Fruit fly (Drosophila melanogaster) whole organism, embryonic: ENCODE results near the gene pbl.

Experiments used
- Aef1 ChIP-seq: fragments of 200-800 bp; sonication (Bioruptor generic); IDR thresholded peaks from 3 replicates; pipeline ENCODE4 v1.3.6; 2022; ENCODE audit warnings: missing biosample characterization, missing genetic modification characterization
- Bdp1 ChIP-seq: fragments of 200-800 bp; sonication (Bioruptor generic); optimal IDR thresholded peaks from 3 replicates; lab custom pipeline; 2016; ENCODE audit warnings: missing biosample characterization, missing genetic modification characterization
- BtbVII ChIP-seq: fragments of 200-800 bp; sonication (Bioruptor generic); optimal IDR thresholded peaks from 3 replicates; lab custom pipeline; 2017; ENCODE audit warnings: missing biosample characterization, mild to moderate bottlenecking, missing genetic modification characterization
- CG10543 ChIP-seq: fragments of 200-800 bp; sonication (Bioruptor generic); optimal IDR thresholded peaks from 3 replicates; lab custom pipeline; 2017; ENCODE audit warnings: missing biosample characterization, mild to moderate bottlenecking, missing genetic modification characterization, moderate library complexity
- CG10654 ChIP-seq: fragments of 200-800 bp; sonication (Bioruptor generic); optimal IDR thresholded peaks from 2 replicates; lab custom pipeline; 2016; ENCODE audit warnings: missing biosample characterization, missing genetic modification characterization
- CG11085 ChIP-seq: fragments of 200-800 bp; sonication (Bioruptor generic); IDR thresholded peaks from 2 replicates; pipeline ENCODE4 v1.3.6; 2022; ENCODE audit warnings: missing biosample characterization, missing genetic modification characterization
- CG13624 ChIP-seq: fragments of 200-800 bp; sonication (Bioruptor generic); optimal IDR thresholded peaks from 2 replicates; lab custom pipeline; 2016; ENCODE audit warnings: missing biosample characterization, missing genetic modification characterization
- CG15073 ChIP-seq: fragments of 200-800 bp; sonication (Bioruptor generic); optimal IDR thresholded peaks from 2 replicates; lab custom pipeline; 2016; ENCODE audit warnings: missing biosample characterization, missing genetic modification characterization
- CG15696 ChIP-seq: fragments of 200-800 bp; sonication (Bioruptor generic); optimal IDR thresholded peaks from 2 replicates; lab custom pipeline; 2019; ENCODE audit warnings: missing biosample characterization, mild to moderate bottlenecking, missing genetic modification characterization, moderate library complexity
- CG16815 ChIP-seq: fragments of 200-800 bp; sonication (Bioruptor generic); optimal IDR thresholded peaks from 3 replicates; lab custom pipeline; 2017; ENCODE audit warnings: missing biosample characterization, mild to moderate bottlenecking, missing genetic modification characterization
- CG2889 ChIP-seq: fragments of 200-800 bp; sonication (Bioruptor generic); IDR thresholded peaks from 3 replicates; pipeline ENCODE4 v1.3.6; 2022; ENCODE audit warnings: missing biosample characterization, missing genetic modification characterization
- CG33557 ChIP-seq: fragments of 200-800 bp; sonication (Bioruptor generic); optimal IDR thresholded peaks from 2 replicates; lab custom pipeline; 2019; ENCODE audit warnings: missing biosample characterization, mild to moderate bottlenecking, missing genetic modification characterization, moderate library complexity
- CG34376 ChIP-seq: fragments of 200-800 bp; sonication (Bioruptor generic); optimal IDR thresholded peaks from 2 replicates; lab custom pipeline; 2018; ENCODE audit warnings: missing biosample characterization, mild to moderate bottlenecking, missing genetic modification characterization
- CG34422 ChIP-seq: fragments of 200-800 bp; sonication (Bioruptor generic); IDR thresholded peaks from 3 replicates; pipeline ENCODE4 v1.3.6; 2022; ENCODE audit warnings: missing biosample characterization, missing genetic modification characterization
- CG6175 ChIP-seq: fragments of 200-800 bp; sonication (Bioruptor generic); IDR thresholded peaks from 3 replicates; pipeline ENCODE4 v1.3.6; 2022; ENCODE audit warnings: missing biosample characterization, missing genetic modification characterization
- CG7963 ChIP-seq: fragments of 200-800 bp; sonication (Bioruptor generic); IDR thresholded peaks from 3 replicates; pipeline ENCODE4 v1.3.6; 2022; ENCODE audit warnings: missing biosample characterization, missing genetic modification characterization; ENCODE audit not compliant: partially characterized antibody
- CG8388 ChIP-seq: fragments of 200-800 bp; sonication (Bioruptor generic); optimal IDR thresholded peaks from 2 replicates; lab custom pipeline; 2019; ENCODE audit warnings: missing biosample characterization, mild to moderate bottlenecking, missing genetic modification characterization, moderate library complexity
- CG9437 ChIP-seq: fragments of 200-800 bp; sonication (Bioruptor generic); optimal IDR thresholded peaks from 2 replicates; lab custom pipeline; 2018; ENCODE audit warnings: missing biosample characterization, mild to moderate bottlenecking, missing genetic modification characterization
- CG9727 ChIP-seq: fragments of 200-800 bp; sonication (Bioruptor generic); optimal IDR thresholded peaks from 3 replicates; lab custom pipeline; 2017; ENCODE audit warnings: missing biosample characterization, mild to moderate bottlenecking, missing genetic modification characterization
- CoRest ChIP-seq: fragments of 200-800 bp; sonication (Bioruptor generic); optimal IDR thresholded peaks from 3 replicates; lab custom pipeline; 2018; ENCODE audit warnings: missing biosample characterization, mild to moderate bottlenecking, missing genetic modification characterization, moderate library complexity
- Dip3 ChIP-seq: fragments of 200-800 bp; sonication (Bioruptor generic); optimal IDR thresholded peaks from 3 replicates; lab custom pipeline; 2016; ENCODE audit warnings: missing biosample characterization, missing genetic modification characterization
- Ets65A ChIP-seq: fragments of 200-800 bp; sonication (Bioruptor generic); peaks from one replicate; lab custom pipeline; 2016; ENCODE audit warnings: missing biosample characterization, missing genetic modification characterization
- Hr78 ChIP-seq, 2 experiments: fragments of 200-800 bp in 1 of 2; fragments of >200 bp in 1 of 2; sonication (Bioruptor generic) in 1 of 2; optimal IDR thresholded peaks; 2 replicates each; lab custom pipeline; 2017 to 2019; ENCODE audit warnings: missing biosample characterization in 2 of 2, missing genetic modification characterization in 2 of 2, mild to moderate bottlenecking in 1 of 2, moderate library complexity in 1 of 2
- Lhr ChIP-seq: fragments of 200-800 bp; sonication (Bioruptor generic); optimal IDR thresholded peaks from 3 replicates; lab custom pipeline; 2017; ENCODE audit warnings: mild to moderate bottlenecking, missing biosample characterization, missing genetic modification reagents, missing genetic modification characterization
- Med ChIP-seq: fragments of 200-800 bp; sonication (Bioruptor generic); peaks from one replicate; lab custom pipeline; 2016; ENCODE audit warnings: missing biosample characterization, missing genetic modification characterization, mild to moderate bottlenecking, inconsistent platforms, moderate library complexity
- Mrtf ChIP-seq: fragments of 200-800 bp; sonication (Bioruptor generic); IDR thresholded peaks from 3 replicates; pipeline ENCODE4 v1.3.6; 2022; ENCODE audit warnings: missing biosample characterization, missing genetic modification characterization
- Six4 ChIP-seq: fragments of 200-800 bp; sonication (Bioruptor generic); optimal IDR thresholded peaks from 2 replicates; lab custom pipeline; 2016; ENCODE audit warnings: missing biosample characterization, missing genetic modification characterization
- Xbp1 ChIP-seq: fragments of 200-800 bp; sonication (Bioruptor generic); optimal IDR thresholded peaks from 3 replicates; lab custom pipeline; 2016; ENCODE audit warnings: missing biosample characterization, mild to moderate bottlenecking, missing genetic modification characterization
- cg ChIP-seq: fragments of 200-800 bp; sonication (Bioruptor generic); optimal IDR thresholded peaks from 3 replicates; lab custom pipeline; 2019; ENCODE audit warnings: missing biosample characterization, mild to moderate bottlenecking, missing genetic modification characterization, moderate library complexity
- chinmo ChIP-seq: fragments of 200-800 bp; sonication (Bioruptor generic); IDR thresholded peaks from 4 replicates; pipeline ENCODE4 v1.3.6; 2022; ENCODE audit warnings: missing biosample characterization, missing genetic modification characterization; ENCODE audit not compliant: partially characterized antibody
- croc ChIP-seq: fragments of 200-800 bp; sonication (Bioruptor generic); conservative IDR thresholded peaks from 3 replicates; pipeline ENCODE4 v1.3.6; 2022; ENCODE audit warnings: missing biosample characterization, missing genetic modification characterization
- da ChIP-seq: fragments of 200-800 bp; sonication (Bioruptor generic); optimal IDR thresholded peaks from 2 replicates; lab custom pipeline; 2016; ENCODE audit warnings: missing biosample characterization, missing genetic modification characterization
- ems ChIP-seq: fragments of 200-800 bp; sonication (Bioruptor generic); optimal IDR thresholded peaks from 3 replicates; lab custom pipeline; 2016; ENCODE audit warnings: missing biosample characterization, missing genetic modification characterization
- esg ChIP-seq: fragments of 200-800 bp; sonication (Bioruptor generic); conservative IDR thresholded peaks from 2 replicates; pipeline ENCODE4 v1.3.6; 2022; ENCODE audit warnings: missing biosample characterization, missing genetic modification characterization
- exex ChIP-seq: fragments of 200-800 bp; sonication (Bioruptor generic); optimal IDR thresholded peaks from 4 replicates; lab custom pipeline; 2018; ENCODE audit warnings: missing biosample characterization, mild to moderate bottlenecking, missing genetic modification characterization, moderate library complexity
- fd3F ChIP-seq: fragments of 200-800 bp; sonication (Bioruptor generic); optimal IDR thresholded peaks from 2 replicates; lab custom pipeline; 2018; ENCODE audit warnings: missing biosample characterization, mild to moderate bottlenecking, missing genetic modification characterization, moderate library complexity
- fd64A ChIP-seq: fragments of 200-800 bp; sonication (Bioruptor generic); optimal IDR thresholded peaks from 3 replicates; lab custom pipeline; 2018; ENCODE audit warnings: missing biosample characterization, mild to moderate bottlenecking, missing genetic modification characterization
- grn ChIP-seq: fragments of 200-800 bp; sonication (Bioruptor generic); optimal IDR thresholded peaks from 3 replicates; lab custom pipeline; 2017; ENCODE audit warnings: missing biosample characterization, missing genetic modification characterization
- hth ChIP-seq: fragments of >200 bp; optimal IDR thresholded peaks from 2 replicates; lab custom pipeline; 2017; ENCODE audit warnings: inconsistent platforms
- kah ChIP-seq: fragments of 200-800 bp; sonication (Bioruptor generic); optimal IDR thresholded peaks from 2 replicates; lab custom pipeline; 2018; ENCODE audit warnings: missing biosample characterization, mild to moderate bottlenecking, missing genetic modification characterization
- mirr ChIP-seq: fragments of 200-800 bp; sonication (Bioruptor generic); optimal IDR thresholded peaks from 3 replicates; lab custom pipeline; 2018; ENCODE audit warnings: missing biosample characterization, mild to moderate bottlenecking, missing genetic modification characterization
- pan ChIP-seq, 4 experiments: fragments of >200 bp in 3 of 4; fragments of 200-800 bp in 1 of 4; sonication (Bioruptor generic) in 1 of 4; optimal IDR thresholded peaks in 3 of 4; IDR thresholded peaks in 1 of 4; 2 replicates each; pipeline versions ENCODE4 v1.3.6 to Lab custom; 2017 to 2022; ENCODE audit warnings: missing biosample characterization in 2 of 4, missing genetic modification characterization in 2 of 4, mixed read lengths in 1 of 4
- prd ChIP-seq, 3 experiments: fragments of >200 bp in 2 of 3; fragments of 200-800 bp in 1 of 3; sonication (Bioruptor generic) in 1 of 3; optimal IDR thresholded peaks in 2 of 3; IDR thresholded peaks in 1 of 3; 2 replicates in 2 of 3; 3 replicates in 1 of 3; pipeline versions ENCODE4 v1.3.6 to Lab custom; 2017 to 2022; ENCODE audit warnings: missing biosample characterization in 1 of 3, missing genetic modification characterization in 1 of 3
- run ChIP-seq: fragments of 200-800 bp; sonication (Bioruptor generic); optimal IDR thresholded peaks from 3 replicates; lab custom pipeline; 2018; ENCODE audit warnings: missing biosample characterization, mild to moderate bottlenecking, missing genetic modification characterization
- sens ChIP-seq: fragments of 200-800 bp; sonication (Bioruptor generic); peaks from one replicate; lab custom pipeline; 2016; ENCODE audit warnings: missing biosample characterization, missing genetic modification characterization
- sens-2 ChIP-seq: fragments of 200-800 bp; sonication (Bioruptor generic); IDR thresholded peaks from 2 replicates; pipeline ENCODE4 v1.3.6; 2022; ENCODE audit warnings: missing biosample characterization, missing genetic modification characterization
- sug ChIP-seq: fragments of 200-800 bp; optimal IDR thresholded peaks from 2 replicates; lab custom pipeline; 2019; ENCODE audit warnings: missing biosample characterization, mild to moderate bottlenecking, missing genetic modification characterization, moderate library complexity
- tin ChIP-seq: fragments of 200-800 bp; sonication (Bioruptor generic); optimal IDR thresholded peaks from 3 replicates; lab custom pipeline; 2016; ENCODE audit warnings: missing biosample characterization, missing genetic modification characterization
- trem ChIP-seq: fragments of 200-800 bp; optimal IDR thresholded peaks from 3 replicates; lab custom pipeline; 2019; ENCODE audit warnings: missing biosample characterization, mild to moderate bottlenecking, missing genetic modification characterization, moderate library complexity

pbl gene

dm6 chr3L:7943950-7944349 lies 32.2 kb upstream of the pbl start:
- TF ChIP-seq mirr (GFP tag; lab: Kevin White, UChicago): peak; percentile 77
- TF ChIP-seq sug (tag; lab: Kevin White, UChicago): peak; percentile 44
- TF ChIP-seq CG34376 (GFP tag; lab: Kevin White, UChicago): peak; percentile 2
- no peak for TF ChIP-seq run (tag; lab: Kevin White, UChicago)
- TF ChIP-seq exex (tag; lab: Kevin White, UChicago): peak; percentile 100
- TF ChIP-seq grn (GFP tag; lab: Kevin White, UChicago): peak; percentile 8

dm6 chr3L:7943046-7943445 lies 31.3 kb upstream of the pbl start:
- TF ChIP-seq pan (optimal IDR thresholded peaks at IDR 0.05; lab: Kevin White, UChicago): no peak
- TF ChIP-seq pan (GFP tag; optimal IDR thresholded peaks at IDR 0.05 in 1 of 2, IDR thresholded peaks at IDR 0.05 in 1 of 2): peak in 1 of 2 experiments; percentile 15
- TF ChIP-seq esg: no peak
- TF ChIP-seq Six4 (GFP tag; lab: Kevin White, UChicago): no peak
- TF ChIP-seq Lhr: no peak
- TF ChIP-seq BtbVII (GFP tag; lab: Kevin White, UChicago): no peak
- no peak for TF ChIP-seq cg (GFP tag; lab: Kevin White, UChicago)
- TF ChIP-seq CG9727 (GFP tag; lab: Kevin White, UChicago): peak; percentile 51
- TF ChIP-seq CoRest: no peak
- TF ChIP-seq trem: no peak
- no peak for TF ChIP-seq Xbp1 (GFP tag; lab: Kevin White, UChicago)
- TF ChIP-seq sens-2 (GFP tag; lab: Robert Waterston, UW): no peak
- TF ChIP-seq Bdp1 (GFP tag; lab: Kevin White, UChicago): no peak
- TF ChIP-seq CG34422 (GFP tag; lab: Robert Waterston, UW): no peak
- no peak for TF ChIP-seq CG2889 (GFP tag; lab: Robert Waterston, UW)
- TF ChIP-seq sens (GFP tag; lab: Kevin White, UChicago): peak; percentile 15
- TF ChIP-seq Hr78 (GFP tag; optimal IDR thresholded peaks at IDR 0.05; lab: Kevin White, UChicago): no peak
- TF ChIP-seq CG6175 (GFP tag; lab: Robert Waterston, UW): no peak
- no peak for TF ChIP-seq Dip3 (GFP tag; lab: Kevin White, UChicago)
- no peak for TF ChIP-seq hth (lab: Kevin White, UChicago)
- TF ChIP-seq Ets65A (GFP tag; lab: Kevin White, UChicago): no peak
- TF ChIP-seq CG9437 (GFP tag; lab: Kevin White, UChicago): no peak
- TF ChIP-seq CG16815: no peak
- TF ChIP-seq fd64A: no peak
- TF ChIP-seq kah (GFP tag; lab: Kevin White, UChicago): no peak
- peak; percentile 74 for TF ChIP-seq CG15696 (tag; lab: Kevin White, UChicago)
- peak; percentile 49 for TF ChIP-seq Med (GFP tag; lab: Kevin White, UChicago)
- TF ChIP-seq croc (GFP tag; lab: Robert Waterston, UW): no peak
- TF ChIP-seq CG10654: no peak
- TF ChIP-seq CG33557 (GFP tag; lab: Kevin White, UChicago): no peak
- no peak for TF ChIP-seq CG15073 (GFP tag; lab: Kevin White, UChicago)
- TF ChIP-seq CG11085: no peak
- TF ChIP-seq tin (GFP tag; lab: Kevin White, UChicago): no peak
- TF ChIP-seq prd (optimal IDR thresholded peaks at IDR 0.05; lab: Kevin White, UChicago): no peak
- TF ChIP-seq prd (GFP tag; IDR thresholded peaks at IDR 0.05; lab: Robert Waterston, UW): 0 out of 3 replicates have a peak, but pooled peaks have one; percentile 7
- no peak for TF ChIP-seq CG13624 (GFP tag; lab: Kevin White, UChicago)
- no peak for TF ChIP-seq CG10543 (GFP tag; lab: Kevin White, UChicago)
- TF ChIP-seq chinmo (GFP tag; lab: Robert Waterston, UW): 0 out of 4 replicates have a peak, but pooled peaks have one; percentile 7
- no peak for TF ChIP-seq Mrtf (GFP tag; lab: Robert Waterston, UW)
- TF ChIP-seq da: no peak
- no peak for TF ChIP-seq CG7963
- TF ChIP-seq ems (GFP tag; lab: Kevin White, UChicago): no peak
- TF ChIP-seq CG8388 (GFP tag; lab: Kevin White, UChicago): no peak
- TF ChIP-seq Aef1 (GFP tag; lab: Robert Waterston, UW): no peak
- no peak for TF ChIP-seq fd3F (GFP tag; lab: Kevin White, UChicago)
